Worm (Caenorhabditis elegans): ENCODE results near the gene wago-10.

The wago-10 gene

ce11 chrV:331245-331644 lies 12.0 kb upstream of the wago-10 start:
- no peak for TF ChIP-seq aly-2 (tag; optimal IDR thresholded peaks at IDR 0.05)
- no peak for TF ChIP-seq egl-27 (tag; optimal IDR thresholded peaks at IDR 0.05)
- TF ChIP-seq isw-1 (GFP tag; IDR thresholded peaks at IDR 0.05), result no peak
- TF ChIP-seq lin-15B (tag; optimal IDR thresholded peaks at IDR 0.05), result no peak
- TF ChIP-seq unc-62 (GFP tag; optimal IDR thresholded peaks at IDR 0.05), result no peak
- TF ChIP-seq unc-130 (tag; optimal IDR thresholded peaks at IDR 0.05), result no peak
- TF ChIP-seq hlh-4 (tag; optimal IDR thresholded peaks at IDR 0.05), result no peak
- TF ChIP-seq blmp-1 (tag; optimal IDR thresholded peaks at IDR 0.05), result no peak

- TF ChIP-seq elt-2 (tag; optimal IDR thresholded peaks at IDR 0.05), result peak; percentile 85
- TF ChIP-seq pag-3 (tag; optimal IDR thresholded peaks at IDR 0.05; ENCODE audit: borderline replicate concordance, insufficient read depth), result no peak
- peak in 1 of 2 experiments; percentile 22 for TF ChIP-seq lin-35 (GFP tag; optimal IDR thresholded peaks at IDR 0.05)
- peak; percentile 63 for TF ChIP-seq pqm-1 (tag; optimal IDR thresholded peaks at IDR 0.05)
Observed at ce11 chrV:332585-332984, 10.6 kb upstream of the wago-10 start.

- TF ChIP-seq nhr-20 (tag; optimal IDR thresholded peaks at IDR 0.05) (peak; percentile 10), xbp-1 (tag; optimal IDR thresholded peaks at IDR 0.05) (no peak), nhr-90 (tag; optimal IDR thresholded peaks at IDR 0.05; ENCODE audit: poor library complexity) (peak; percentile 17), fkh-10 (GFP tag; optimal IDR thresholded peaks at IDR 0.05) (no peak), ceh-90 (tag; optimal IDR thresholded peaks at IDR 0.05) (no peak), pqm-1 (tag; optimal IDR thresholded peaks at IDR 0.05) (peak; percentile 9), fos-1 (tag; optimal IDR thresholded peaks at IDR 0.05) (no peak), nhr-11 (tag; optimal IDR thresholded peaks at IDR 0.05) (no peak), isw-1 (GFP tag; IDR thresholded peaks at IDR 0.05) (no peak), pag-3 (tag; optimal IDR thresholded peaks at IDR 0.05; ENCODE audit: borderline replicate concordance, insufficient read depth) (no peak), tlp-1 (tag; optimal IDR thresholded peaks at IDR 0.05) (no peak), ceh-8 (GFP tag; optimal IDR thresholded peaks at IDR 0.05) (no peak), vab-15 (tag; optimal IDR thresholded peaks at IDR 0.05) (no peak), elt-2 (tag; optimal IDR thresholded peaks at IDR 0.05) (peak; percentile 95), elt-3 (tag; optimal IDR thresholded peaks at IDR 0.05) (no peak), rnt-1 (tag; optimal IDR thresholded peaks at IDR 0.05) (no peak), egl-13 (tag; optimal IDR thresholded peaks at IDR 0.05) (no peak), lin-35 (GFP tag; optimal IDR thresholded peaks at IDR 0.05) (peak in 1 of 2 experiments; percentile 6), nhr-85 (tag) (no peak), efl-3 (GFP tag; optimal IDR thresholded peaks at IDR 0.05) (no peak), sup-37 (GFP tag; optimal IDR thresholded peaks at IDR 0.05) (no peak), jun-1 (tag; optimal IDR thresholded peaks at IDR 0.05) (peak; percentile 67), nhr-12 (tag; optimal IDR thresholded peaks at IDR 0.05) (no peak), efl-1 (optimal IDR thresholded peaks at IDR 0.05) (no peak), efl-1 (GFP tag; optimal IDR thresholded peaks at IDR 0.05 in 1 of 2) (peak in 1 of 2 experiments; percentile 83), egl-27 (tag; optimal IDR thresholded peaks at IDR 0.05) (no peak), mdl-1 (tag; optimal IDR thresholded peaks at IDR 0.05) (no peak), pax-3 (tag; optimal IDR thresholded peaks at IDR 0.05) (peak; percentile 36), zip-4 (GFP tag; optimal IDR thresholded peaks at IDR 0.05) (no peak), mep-1 (tag; optimal IDR thresholded peaks at IDR 0.05) (no peak)
Observed at ce11 chrV:333713-334112, 9.5 kb upstream of the wago-10 start.

- TF ChIP-seq lin-14 (GFP tag; optimal IDR thresholded peaks at IDR 0.05) (no peak), nhr-19 (GFP tag; conservative IDR thresholded peaks at IDR 0.05) (no peak), nhr-28 (tag; optimal IDR thresholded peaks at IDR 0.05) (no peak), lsy-2 (tag; optimal IDR thresholded peaks at IDR 0.05) (no peak), fkh-4 (tag; optimal IDR thresholded peaks at IDR 0.05; ENCODE audit: borderline replicate concordance) (no peak), aha-1 (tag; optimal IDR thresholded peaks at IDR 0.05) (no peak), lin-15B (tag; optimal IDR thresholded peaks at IDR 0.05) (no peak), nhr-11 (tag; optimal IDR thresholded peaks at IDR 0.05) (no peak), Y116A8C.19 (tag; optimal IDR thresholded peaks at IDR 0.05; ENCODE audit: borderline replicate concordance) (no peak), ceh-90 (tag; optimal IDR thresholded peaks at IDR 0.05) (no peak), grh-1 (GFP tag; IDR thresholded peaks at IDR 0.05) (no peak), nhr-76 (tag; optimal IDR thresholded peaks at IDR 0.05) (no peak), pqm-1 (tag; optimal IDR thresholded peaks at IDR 0.05) (no peak), fos-1 (tag; optimal IDR thresholded peaks at IDR 0.05) (no peak), unc-62 (GFP tag; optimal IDR thresholded peaks at IDR 0.05) (no peak), ceh-88 (GFP tag; IDR thresholded peaks at IDR 0.05) (no peak), unc-130 (tag; optimal IDR thresholded peaks at IDR 0.05) (no peak)
Observed at ce11 chrV:336350-336749, 6.9 kb upstream of the wago-10 start, which contains the start of gene dmd-8. TSS of gene dmd-8 (minus strand) at chrV:336450.
